Worm (Caenorhabditis elegans) whole organism, young adult: Measurements from ENCODE around the gene F22F4.4.
A peak's percentile ranks its signal among the peaks of the same experiment; 100 is the strongest.

Experiments
- B0336.3 ChIP-seq: fragments of 200-800 bp; sonication (Bioruptor generic); IDR thresholded peaks from 2 replicates; pipeline ENCODE4 v1.3.6; 2022; ENCODE audit warnings: missing genetic modification characterization, missing compliant biosample characterization
- F22D6.2 ChIP-seq: sonication (generic microtip); optimal IDR thresholded peaks from 2 replicates; lab custom pipeline; 2016; ENCODE audit warnings: mild to moderate bottlenecking, missing genetic modification characterization, missing compliant biosample characterization
- F37B4.10 ChIP-seq: fragments of 200-800 bp; sonication (Bioruptor generic); IDR thresholded peaks from 2 replicates; pipeline ENCODE4 v1.3.6; 2022; ENCODE audit warnings: missing genetic modification characterization, missing compliant biosample characterization
- K12H6.12 ChIP-seq: fragments of 200-800 bp; sonication (Bioruptor generic); optimal IDR thresholded peaks from 2 replicates; lab custom pipeline; 2018; ENCODE audit warnings: mild to moderate bottlenecking, missing genetic modification characterization, missing compliant biosample characterization
- T07F8.4 ChIP-seq: sonication (generic microtip); optimal IDR thresholded peaks from 2 replicates; lab custom pipeline; 2016; ENCODE audit warnings: mild to moderate bottlenecking, missing genetic modification characterization, moderate library complexity, missing compliant biosample characterization
- Y95B8A.8 ChIP-seq: fragments of 200-800 bp; sonication (Bioruptor generic); IDR thresholded peaks from 2 replicates; pipeline ENCODE4 v1.3.6; 2022; ENCODE audit warnings: missing genetic modification reagents, missing genetic modification characterization, missing compliant biosample characterization
- ZK185.1 ChIP-seq: sonication (generic microtip); optimal IDR thresholded peaks from 2 replicates; lab custom pipeline; 2016; ENCODE audit warnings: mild to moderate bottlenecking, missing genetic modification characterization, missing compliant biosample characterization; ENCODE audit not compliant: poor library complexity, severe bottlenecking
- ama-1 ChIP-seq, 3 experiments: fragments of 150-350 bp in 1 of 3; sonication (generic microtip) in 2 of 3; optimal IDR thresholded peaks; 2 replicates each; lab custom pipeline; 2014 to 2018; ENCODE audit warnings: missing biosample characterization in 2 of 3, missing genetic modification characterization in 2 of 3, missing genetic modification reagents in 2 of 3
- atf-7 ChIP-seq: sonication (generic microtip); optimal IDR thresholded peaks from 2 replicates; lab custom pipeline; 2017; ENCODE audit warnings: mild to moderate bottlenecking, missing genetic modification characterization, missing compliant biosample characterization
- athp-1 ChIP-seq: sonication (generic microtip); optimal IDR thresholded peaks from 2 replicates; lab custom pipeline; 2017; ENCODE audit warnings: mild to moderate bottlenecking, missing genetic modification characterization, missing compliant biosample characterization
- attf-5 ChIP-seq: fragments of 200-800 bp; sonication (Bioruptor generic); optimal IDR thresholded peaks from 2 replicates; lab custom pipeline; 2018; ENCODE audit warnings: mild to moderate bottlenecking, missing genetic modification characterization, missing compliant biosample characterization
- cebp-1 ChIP-seq, 2 experiments: fragments of 200-800 bp in 1 of 2; sonication (Bioruptor generic) in 1 of 2; sonication (generic microtip) in 1 of 2; IDR thresholded peaks in 1 of 2; optimal IDR thresholded peaks in 1 of 2; 2 replicates each; pipeline versions ENCODE4 v1.3.6 to Lab custom; 2017 to 2022; ENCODE audit warnings: missing compliant biosample characterization in 2 of 2, missing genetic modification characterization in 2 of 2, mild to moderate bottlenecking in 1 of 2, missing genetic modification reagents in 1 of 2, moderate library complexity in 1 of 2
- ceh-40 ChIP-seq: fragments of 200-800 bp; sonication (Bioruptor generic); IDR thresholded peaks from 2 replicates; pipeline ENCODE4 v1.3.6; 2022; ENCODE audit warnings: missing genetic modification characterization, missing compliant biosample characterization
- die-1 ChIP-seq: sonication (generic microtip); optimal IDR thresholded peaks from 2 replicates; lab custom pipeline; 2016; ENCODE audit warnings: missing genotype, mild to moderate bottlenecking, missing genetic modification characterization, missing compliant biosample characterization
- dox-1 ChIP-seq: fragments of 200-800 bp; sonication (Bioruptor generic); IDR thresholded peaks from 2 replicates; pipeline ENCODE4 v1.3.6; 2022; ENCODE audit warnings: missing genetic modification reagents, missing genetic modification characterization, missing compliant biosample characterization
- dpl-1 ChIP-seq: fragments of 150-350 bp; optimal IDR thresholded peaks from 2 replicates; lab custom pipeline; 2014; ENCODE audit warnings: missing biosample characterization, missing genetic modification reagents, missing genetic modification characterization
- egl-18 ChIP-seq: fragments of 200-800 bp; sonication (Bioruptor generic); IDR thresholded peaks from 2 replicates; pipeline ENCODE4 v1.3.6; 2022; ENCODE audit warnings: missing genetic modification reagents, missing genetic modification characterization, missing compliant biosample characterization
- egrh-3 ChIP-seq: fragments of 200-800 bp; sonication (Bioruptor generic); IDR thresholded peaks from 2 replicates; pipeline ENCODE4 v1.3.6; 2022; ENCODE audit warnings: missing genetic modification reagents, missing genetic modification characterization, missing compliant biosample characterization
- gei-17 ChIP-seq: fragments of 200-800 bp; sonication (Bioruptor generic); optimal IDR thresholded peaks from 2 replicates; lab custom pipeline; 2018; ENCODE audit warnings: mild to moderate bottlenecking, missing genetic modification characterization, missing compliant biosample characterization
- hmg-1.2 ChIP-seq: fragments of 200-800 bp; sonication (Bioruptor generic); IDR thresholded peaks from 2 replicates; pipeline ENCODE4 v1.3.6; 2022; ENCODE audit warnings: missing genetic modification reagents, missing genetic modification characterization, missing compliant biosample characterization
- hmg-20 ChIP-seq: fragments of 200-800 bp; sonication (Bioruptor generic); IDR thresholded peaks from 2 replicates; pipeline ENCODE4 v1.3.6; 2022; ENCODE audit warnings: missing genetic modification reagents, missing genetic modification characterization, missing compliant biosample characterization
- let-607 ChIP-seq, 2 experiments: fragments of 200-800 bp in 1 of 2; sonication (Bioruptor generic) in 1 of 2; sonication (generic microtip) in 1 of 2; optimal IDR thresholded peaks; 2 replicates each; lab custom pipeline; 2016 to 2018; ENCODE audit warnings: mild to moderate bottlenecking in 2 of 2, missing compliant biosample characterization in 2 of 2, missing genetic modification characterization in 2 of 2, moderate library complexity in 2 of 2, missing genotype in 1 of 2
- lin-26 ChIP-seq: fragments of 200-800 bp; sonication (Bioruptor generic); IDR thresholded peaks from 2 replicates; pipeline ENCODE4 v1.3.6; 2022; ENCODE audit warnings: missing genetic modification reagents, missing genetic modification characterization, missing compliant biosample characterization
- lin-40 ChIP-seq: sonication (generic microtip); optimal IDR thresholded peaks from 2 replicates; lab custom pipeline; 2016; ENCODE audit warnings: missing genetic modification characterization, mild to moderate bottlenecking, missing compliant biosample characterization, missing genotype, missing genetic modification reagents
- lir-1 ChIP-seq: fragments of 200-800 bp; sonication (Bioruptor generic); conservative IDR thresholded peaks from 2 replicates; pipeline ENCODE4 v1.3.6; 2022; ENCODE audit warnings: missing genetic modification reagents, missing genetic modification characterization, missing compliant biosample characterization
- lsl-1 ChIP-seq: fragments of 200-800 bp; sonication (Bioruptor generic); optimal IDR thresholded peaks from 2 replicates; lab custom pipeline; 2018; ENCODE audit warnings: mild to moderate bottlenecking, missing genetic modification characterization, moderate library complexity, missing compliant biosample characterization
- madf-10 ChIP-seq: sonication (generic microtip); optimal IDR thresholded peaks from 2 replicates; lab custom pipeline; 2016; ENCODE audit warnings: mild to moderate bottlenecking, missing genetic modification characterization, missing compliant biosample characterization
- madf-8 ChIP-seq: fragments of 200-800 bp; sonication (Bioruptor generic); conservative IDR thresholded peaks from 2 replicates; pipeline ENCODE4 v1.3.6; 2022; ENCODE audit warnings: missing genetic modification reagents, missing genetic modification characterization, missing compliant biosample characterization
- mcd-1 ChIP-seq: fragments of 200-800 bp; sonication (Bioruptor generic); IDR thresholded peaks from 2 replicates; pipeline ENCODE4 v1.3.6; 2022; ENCODE audit warnings: missing genetic modification reagents, missing genetic modification characterization, missing compliant biosample characterization
- mxl-1 ChIP-seq: sonication (generic microtip); optimal IDR thresholded peaks from 2 replicates; lab custom pipeline; 2016; ENCODE audit warnings: missing genetic modification characterization, missing compliant biosample characterization
- nfya-1 ChIP-seq: sonication (generic microtip); optimal IDR thresholded peaks from 2 replicates; lab custom pipeline; 2017; ENCODE audit warnings: antibody characterized with exemption, missing compliant biosample characterization, missing genetic modification characterization, borderline replicate concordance; ENCODE audit not compliant: insufficient read depth
- nfyb-1 ChIP-seq: fragments of 200-800 bp; sonication (Bioruptor generic); IDR thresholded peaks from 2 replicates; pipeline ENCODE4 v1.3.6; 2022; ENCODE audit warnings: missing genetic modification reagents, missing genetic modification characterization, missing compliant biosample characterization
- nhr-80 ChIP-seq: sonication (generic microtip); optimal IDR thresholded peaks from 2 replicates; lab custom pipeline; 2016; ENCODE audit warnings: missing genetic modification characterization, missing compliant biosample characterization
- nhr-90 ChIP-seq: sonication (generic microtip); optimal IDR thresholded peaks from 2 replicates; lab custom pipeline; 2016; ENCODE audit warnings: missing genotype, mild to moderate bottlenecking, missing genetic modification characterization, missing compliant biosample characterization
- rec-8 ChIP-seq, 2 experiments: sonication (generic microtip); optimal IDR thresholded peaks; 2 replicates each; lab custom pipeline; 2016; ENCODE audit warnings: mild to moderate bottlenecking in 2 of 2, missing genetic modification characterization in 2 of 2, missing genetic modification reagents in 2 of 2, missing genotype in 2 of 2, missing biosample characterization in 1 of 2, missing compliant biosample characterization in 1 of 2, moderate library complexity in 1 of 2
- snpc-4 ChIP-seq, 5 experiments: fragments of 150-350 bp in 1 of 5; sonication (generic microtip) in 4 of 5; optimal IDR thresholded peaks; 2 replicates each; lab custom pipeline; 2014 to 2018; ENCODE audit warnings: missing genetic modification characterization in 5 of 5, missing biosample characterization in 3 of 5, antibody characterized with exemption in 2 of 5, mild to moderate bottlenecking in 2 of 5, missing compliant biosample characterization in 2 of 5, missing genotype in 2 of 5, moderate library complexity in 2 of 5, missing genetic modification reagents in 1 of 5
- somi-1 ChIP-seq: fragments of 200-800 bp; sonication (Bioruptor generic); optimal IDR thresholded peaks from 2 replicates; lab custom pipeline; 2018; ENCODE audit warnings: mild to moderate bottlenecking, missing genetic modification characterization, missing compliant biosample characterization
- sptf-2 ChIP-seq: fragments of 200-800 bp; sonication (Bioruptor generic); optimal IDR thresholded peaks from 2 replicates; lab custom pipeline; 2018; ENCODE audit warnings: mild to moderate bottlenecking, missing genetic modification characterization, missing compliant biosample characterization
- tbp1 ChIP-seq: fragments of 200-800 bp; sonication (Bioruptor generic); optimal IDR thresholded peaks from 2 replicates; lab custom pipeline; 2018; ENCODE audit warnings: mild to moderate bottlenecking, missing genetic modification characterization, missing compliant biosample characterization
- tbx-9 ChIP-seq: sonication (generic microtip); optimal IDR thresholded peaks from 2 replicates; lab custom pipeline; 2016; ENCODE audit warnings: borderline replicate concordance, missing genetic modification characterization, inconsistent platforms, missing compliant biosample characterization
- tlf-1 ChIP-seq: fragments of 200-800 bp; sonication (Bioruptor generic); optimal IDR thresholded peaks from 2 replicates; lab custom pipeline; 2018; ENCODE audit warnings: mild to moderate bottlenecking, missing genetic modification characterization, missing compliant biosample characterization
- zfh-2 ChIP-seq: fragments of 200-800 bp; sonication (Bioruptor generic); conservative IDR thresholded peaks from 2 replicates; pipeline ENCODE4 v1.3.6; 2022; ENCODE audit warnings: missing genetic modification reagents, missing genetic modification characterization, missing compliant biosample characterization
- zim-3 ChIP-seq: sonication (generic microtip); optimal IDR thresholded peaks from 2 replicates; lab custom pipeline; 2017; ENCODE audit warnings: mild to moderate bottlenecking, missing genetic modification characterization, moderate library complexity, missing compliant biosample characterization
- ztf-26 ChIP-seq: sonication (generic microtip); optimal IDR thresholded peaks from 2 replicates; lab custom pipeline; 2017; ENCODE audit warnings: missing genetic modification characterization, missing compliant biosample characterization
- ztf-3 ChIP-seq: fragments of 200-800 bp; sonication (Bioruptor generic); optimal IDR thresholded peaks from 2 replicates; lab custom pipeline; 2018; ENCODE audit warnings: mild to moderate bottlenecking, missing genetic modification characterization, missing compliant biosample characterization
- ztf-6 ChIP-seq: fragments of 200-800 bp; sonication (Bioruptor generic); IDR thresholded peaks from 2 replicates; pipeline ENCODE4 v1.3.6; 2022; ENCODE audit warnings: missing genetic modification reagents, missing genetic modification characterization, missing compliant biosample characterization

Gene F22F4.4

ce11 chrX:6041995-6042481, 40.7 kb upstream of the F22F4.4 start:
- TF ChIP-seq egl-18 (GFP tag; lab: Robert Waterston, UW) (no peak), rec-8 (tag; optimal IDR thresholded peaks at IDR 0.05; lab: Kevin White, UChicago) (no peak), egrh-3 (GFP tag; lab: Robert Waterston, UW) (no peak), ama-1 (optimal IDR thresholded peaks at IDR 0.05; lab: Kevin White, UChicago) (no peak), ama-1 (GFP tag; optimal IDR thresholded peaks at IDR 0.05; lab: Kevin White, UChicago) (no peak), sptf-2 (GFP tag; lab: Kevin White, UChicago) (no peak), attf-5 (GFP tag; lab: Kevin White, UChicago) (peak; percentile 49), ztf-3 (GFP tag; lab: Kevin White, UChicago) (no peak), F22D6.2 (tag; lab: Kevin White, UChicago) (peak; percentile 13), ztf-26 (tag; lab: Kevin White, UChicago) (peak; percentile 77), tbx-9 (tag; lab: Kevin White, UChicago) (no peak), lin-26 (GFP tag; lab: Robert Waterston, UW) (peak; percentile 51; the same call in 1 of the 2 replicates), F37B4.10 (GFP tag; lab: Robert Waterston, UW) (no peak), lin-40 (peak; percentile 75), tlf-1 (GFP tag; lab: Kevin White, UChicago) (peak; percentile 40), dox-1 (GFP tag; lab: Robert Waterston, UW) (peak; percentile 65), let-607 (tag; optimal IDR thresholded peaks at IDR 0.05; lab: Kevin White, UChicago) (peak in 1 of 2 experiments; percentile 65), zim-3 (tag; lab: Kevin White, UChicago) (no peak), cebp-1 (GFP tag; IDR thresholded peaks at IDR 0.05; lab: Robert Waterston, UW) (no peak), cebp-1 (tag; optimal IDR thresholded peaks at IDR 0.05; lab: Kevin White, UChicago) (peak; percentile 72), dpl-1 (no peak), athp-1 (tag; lab: Kevin White, UChicago) (no peak), ZK185.1 (tag; lab: Kevin White, UChicago) (peak; percentile 19), snpc-4 (GFP tag; optimal IDR thresholded peaks at IDR 0.05; lab: Kevin White, UChicago) (no peak), snpc-4 (tag; optimal IDR thresholded peaks at IDR 0.05; lab: Kevin White, UChicago) (peak in 3 of 4 experiments; percentile 27 to 33 (median 29)), lsl-1 (GFP tag; lab: Kevin White, UChicago) (no peak), gei-17 (GFP tag; lab: Kevin White, UChicago) (peak; percentile 58), atf-7 (tag; lab: Kevin White, UChicago) (no peak), Y95B8A.8 (GFP tag; lab: Robert Waterston, UW) (no peak), hmg-1.2 (GFP tag; lab: Robert Waterston, UW) (peak; percentile 32; the same call in 1 of the 2 replicates), madf-10 (tag; lab: Kevin White, UChicago) (peak; percentile 52), tbp1 (peak; percentile 23), mxl-1 (no peak), T07F8.4 (tag; lab: Kevin White, UChicago) (no peak), K12H6.12 (tag; lab: Kevin White, UChicago) (peak; percentile 40), mcd-1 (GFP tag; lab: Robert Waterston, UW) (no peak), zfh-2 (GFP tag; lab: Robert Waterston, UW) (0 out of 2 replicates have a peak, but pooled peaks have one; percentile 41), madf-8 (GFP tag; lab: Robert Waterston, UW) (no peak), somi-1 (GFP tag; lab: Kevin White, UChicago) (peak; percentile 77), nfya-1 (no peak), B0336.3 (GFP tag; lab: Robert Waterston, UW) (peak; percentile 77), hmg-20 (GFP tag; lab: Robert Waterston, UW) (no peak), nhr-80 (tag; lab: Kevin White, UChicago) (peak; percentile 86), ceh-40 (GFP tag; lab: Robert Waterston, UW) (no peak), die-1 (peak; percentile 3), nhr-90 (tag; lab: Kevin White, UChicago) (peak; percentile 29), lir-1 (GFP tag; lab: Robert Waterston, UW) (no peak), ztf-6 (no peak), nfyb-1 (GFP tag; lab: Robert Waterston, UW) (peak; percentile 68)
